Fruit fly (Drosophila melanogaster) whole organism, embryonic: ENCODE data around the gene CG10874.

ENCODE experiments used
- ATbp ChIP-seq: fragments of 200-800 bp; sonication (Bioruptor generic); optimal IDR thresholded peaks from 2 replicates; lab custom pipeline; 2017; ENCODE audit warnings: missing biosample characterization, mild to moderate bottlenecking, missing genetic modification characterization, missing genetic modification reagents
- Ada2b ChIP-seq: fragments of 200-800 bp; sonication (Bioruptor generic); IDR thresholded peaks from 2 replicates; pipeline ENCODE4 v1.3.6; 2022; ENCODE audit warnings: missing biosample characterization, missing genetic modification characterization
- CG10147 ChIP-seq: fragments of 200-800 bp; sonication (Bioruptor generic); optimal IDR thresholded peaks from 2 replicates; lab custom pipeline; 2019; ENCODE audit warnings: missing biosample characterization, mild to moderate bottlenecking, missing genetic modification characterization, moderate library complexity
- CG10462 ChIP-seq: fragments of 200-800 bp; sonication (Bioruptor generic); optimal IDR thresholded peaks from 2 replicates; lab custom pipeline; 2016; ENCODE audit warnings: missing biosample characterization, missing genetic modification characterization
- CG10979 ChIP-seq: fragments of 200-800 bp; sonication (Bioruptor generic); optimal IDR thresholded peaks from 2 replicates; lab custom pipeline; 2018; ENCODE audit warnings: missing biosample characterization, mild to moderate bottlenecking, missing genetic modification characterization, moderate library complexity
- CG11085 ChIP-seq: fragments of 200-800 bp; sonication (Bioruptor generic); IDR thresholded peaks from 2 replicates; pipeline ENCODE4 v1.3.6; 2022; ENCODE audit warnings: missing biosample characterization, missing genetic modification characterization
- CG12155 ChIP-seq: fragments of 200-800 bp; sonication (Bioruptor generic); optimal IDR thresholded peaks from 3 replicates; lab custom pipeline; 2016; ENCODE audit warnings: missing biosample characterization, missing genetic modification characterization
- CG13123 ChIP-seq: fragments of 200-800 bp; sonication (Bioruptor generic); optimal IDR thresholded peaks from 2 replicates; lab custom pipeline; 2016; ENCODE audit warnings: missing biosample characterization, missing genetic modification characterization
- CG14014 ChIP-seq: fragments of 200-800 bp; sonication (Bioruptor generic); IDR thresholded peaks from 2 replicates; pipeline ENCODE4 v1.3.6; 2022; ENCODE audit warnings: missing biosample characterization, missing genetic modification characterization
- CG14050 ChIP-seq: fragments of 200-800 bp; sonication (Bioruptor generic); IDR thresholded peaks from 3 replicates; pipeline ENCODE4 v1.3.6; 2022; ENCODE audit warnings: missing biosample characterization, missing genetic modification characterization
- CG14441 ChIP-seq: fragments of 200-800 bp; sonication (Bioruptor generic); IDR thresholded peaks from 2 replicates; pipeline ENCODE4 v1.3.6; 2022; ENCODE audit warnings: missing biosample characterization, missing genetic modification characterization
- CG16779 ChIP-seq: fragments of 200-800 bp; sonication (Bioruptor generic); IDR thresholded peaks from 2 replicates; pipeline ENCODE4 v1.3.6; 2022; ENCODE audit warnings: missing biosample characterization, missing genetic modification characterization
- CG18262 ChIP-seq: fragments of 200-800 bp; optimal IDR thresholded peaks from 3 replicates; lab custom pipeline; 2019; ENCODE audit warnings: missing biosample characterization, mild to moderate bottlenecking, missing genetic modification characterization, moderate library complexity
- CG18599 ChIP-seq: fragments of 200-800 bp; sonication (Bioruptor generic); optimal IDR thresholded peaks from 3 replicates; lab custom pipeline; 2017; ENCODE audit warnings: missing biosample characterization, missing genetic modification characterization, mild to moderate bottlenecking, moderate library complexity, missing genetic modification reagents
- CG18764 ChIP-seq: fragments of 200-800 bp; sonication (Bioruptor generic); optimal IDR thresholded peaks from 3 replicates; lab custom pipeline; 2016; ENCODE audit warnings: missing biosample characterization, missing genetic modification characterization
- CG2199 ChIP-seq: fragments of 200-800 bp; sonication (Bioruptor generic); IDR thresholded peaks from 3 replicates; pipeline ENCODE4 v1.3.6; 2022; ENCODE audit warnings: missing biosample characterization, missing genetic modification characterization
- CG2712 ChIP-seq: fragments of 200-800 bp; optimal IDR thresholded peaks from 3 replicates; lab custom pipeline; 2019; ENCODE audit warnings: missing biosample characterization, mild to moderate bottlenecking, missing genetic modification characterization, moderate library complexity
- CG2889 ChIP-seq: fragments of 200-800 bp; sonication (Bioruptor generic); IDR thresholded peaks from 3 replicates; pipeline ENCODE4 v1.3.6; 2022; ENCODE audit warnings: missing biosample characterization, missing genetic modification characterization
- CG34224 ChIP-seq: fragments of 200-800 bp; sonication (Bioruptor generic); IDR thresholded peaks from 3 replicates; pipeline ENCODE4 v1.3.6; 2022; ENCODE audit warnings: missing biosample characterization, missing genetic modification characterization; ENCODE audit not compliant: partially characterized antibody
- CG34376 ChIP-seq: fragments of 200-800 bp; sonication (Bioruptor generic); optimal IDR thresholded peaks from 2 replicates; lab custom pipeline; 2018; ENCODE audit warnings: missing biosample characterization, mild to moderate bottlenecking, missing genetic modification characterization
- CG3838 ChIP-seq: fragments of 200-800 bp; sonication (Bioruptor generic); optimal IDR thresholded peaks from 3 replicates; lab custom pipeline; 2016; ENCODE audit warnings: missing biosample characterization, missing genetic modification characterization
- CG6654 ChIP-seq: fragments of 200-800 bp; sonication (Bioruptor generic); optimal IDR thresholded peaks from 2 replicates; lab custom pipeline; 2017; ENCODE audit warnings: missing biosample characterization, mild to moderate bottlenecking, missing genetic modification characterization
- CG6683 ChIP-seq: fragments of 200-800 bp; sonication (Bioruptor generic); optimal IDR thresholded peaks from 2 replicates; lab custom pipeline; 2017; ENCODE audit warnings: missing biosample characterization, mild to moderate bottlenecking, missing genetic modification characterization, missing genetic modification reagents
- CG6791 ChIP-seq: fragments of 200-800 bp; sonication (Bioruptor generic); IDR thresholded peaks from 3 replicates; pipeline ENCODE4 v1.3.6; 2022; ENCODE audit warnings: missing biosample characterization, missing genetic modification characterization; ENCODE audit not compliant: partially characterized antibody
- CG7357 ChIP-seq: fragments of 200-800 bp; sonication (Bioruptor generic); IDR thresholded peaks from 3 replicates; pipeline ENCODE4 v1.3.6; 2022; ENCODE audit warnings: missing biosample characterization, missing genetic modification characterization
- CG8359 ChIP-seq: fragments of 200-800 bp; sonication (Bioruptor generic); optimal IDR thresholded peaks from 2 replicates; lab custom pipeline; 2017; ENCODE audit warnings: missing biosample characterization, mild to moderate bottlenecking, missing genetic modification characterization, borderline replicate concordance
- Dad ChIP-seq: fragments of 200-800 bp; sonication (Bioruptor generic); optimal IDR thresholded peaks from 3 replicates; lab custom pipeline; 2016; ENCODE audit warnings: missing biosample characterization, missing genetic modification characterization
- Ets97D ChIP-seq: fragments of 200-800 bp; sonication (Bioruptor generic); optimal IDR thresholded peaks from 3 replicates; lab custom pipeline; 2016; ENCODE audit warnings: missing biosample characterization, missing genetic modification characterization
- Hand ChIP-seq: fragments of 200-800 bp; sonication (Bioruptor generic); optimal IDR thresholded peaks from 2 replicates; lab custom pipeline; 2017; ENCODE audit warnings: mild to moderate bottlenecking, missing biosample characterization, missing genetic modification reagents, missing genetic modification characterization
- NC2β ChIP-seq: fragments of 200-800 bp; sonication (Bioruptor generic); optimal IDR thresholded peaks from 2 replicates; lab custom pipeline; 2016; ENCODE audit warnings: missing biosample characterization, missing genetic modification characterization
- NfI ChIP-seq: fragments of 200-800 bp; sonication (Bioruptor generic); optimal IDR thresholded peaks from 3 replicates; lab custom pipeline; 2018; ENCODE audit warnings: missing biosample characterization, mild to moderate bottlenecking, missing genetic modification characterization, moderate library complexity
- Rfx ChIP-seq: fragments of 200-800 bp; sonication (Bioruptor generic); IDR thresholded peaks from 2 replicates; pipeline ENCODE4 v1.3.6; 2022; ENCODE audit warnings: missing biosample characterization, missing genetic modification characterization
- Sin3A ChIP-seq: fragments of >200 bp; optimal IDR thresholded peaks from 2 replicates; lab custom pipeline; 2018
- Trl ChIP-seq, 3 experiments: fragments of >200 bp in 2 of 3; fragments of 200-800 bp in 1 of 3; sonication (Bioruptor generic) in 1 of 3; optimal IDR thresholded peaks; 2 replicates in 1 of 3; 3 replicates in 2 of 3; lab custom pipeline; 2016 to 2017; ENCODE audit warnings: missing biosample characterization in 1 of 3, missing genetic modification characterization in 1 of 3
- ab ChIP-seq: fragments of 200-800 bp; sonication (Bioruptor generic); optimal IDR thresholded peaks from 2 replicates; lab custom pipeline; 2016; ENCODE audit warnings: missing biosample characterization, missing genetic modification characterization
- dysf ChIP-seq: fragments of 200-800 bp; sonication (Bioruptor generic); IDR thresholded peaks from 3 replicates; pipeline ENCODE4 v1.3.6; 2022; ENCODE audit warnings: missing biosample characterization, missing genetic modification characterization
- en ChIP-seq: fragments of 200-800 bp; sonication (Bioruptor generic); optimal IDR thresholded peaks from 2 replicates; lab custom pipeline; 2016; ENCODE audit warnings: missing biosample characterization, missing genetic modification characterization
- esg ChIP-seq: fragments of 200-800 bp; sonication (Bioruptor generic); conservative IDR thresholded peaks from 2 replicates; pipeline ENCODE4 v1.3.6; 2022; ENCODE audit warnings: missing biosample characterization, missing genetic modification characterization
- exex ChIP-seq: fragments of 200-800 bp; sonication (Bioruptor generic); optimal IDR thresholded peaks from 4 replicates; lab custom pipeline; 2018; ENCODE audit warnings: missing biosample characterization, mild to moderate bottlenecking, missing genetic modification characterization, moderate library complexity
- hb ChIP-seq: fragments of 200-800 bp; sonication (Bioruptor generic); IDR thresholded peaks from 3 replicates; pipeline ENCODE4 v1.3.6; 2022; ENCODE audit warnings: missing biosample characterization, missing genetic modification characterization; ENCODE audit not compliant: partially characterized antibody
- insv ChIP-seq, 2 experiments: fragments of 200-800 bp; sonication (Bioruptor generic); optimal IDR thresholded peaks; 3 replicates each; lab custom pipeline; 2016 to 2018; ENCODE audit warnings: missing biosample characterization in 2 of 2, missing genetic modification characterization in 2 of 2
- lab ChIP-seq: fragments of 200-800 bp; sonication (Bioruptor generic); optimal IDR thresholded peaks from 3 replicates; lab custom pipeline; 2017; ENCODE audit warnings: missing biosample characterization, missing genetic modification characterization, mild to moderate bottlenecking, moderate library complexity, missing genetic modification reagents
- luna ChIP-seq: fragments of 200-800 bp; sonication (Bioruptor generic); optimal IDR thresholded peaks from 2 replicates; lab custom pipeline; 2016; ENCODE audit warnings: missing biosample characterization, missing genetic modification characterization
- mirr ChIP-seq: fragments of 200-800 bp; sonication (Bioruptor generic); optimal IDR thresholded peaks from 3 replicates; lab custom pipeline; 2018; ENCODE audit warnings: missing biosample characterization, mild to moderate bottlenecking, missing genetic modification characterization
- mld ChIP-seq: fragments of 200-800 bp; sonication (Bioruptor generic); IDR thresholded peaks from 3 replicates; pipeline ENCODE4 v1.3.6; 2022; ENCODE audit warnings: missing biosample characterization, missing genetic modification characterization; ENCODE audit not compliant: partially characterized antibody
- sug ChIP-seq: fragments of 200-800 bp; optimal IDR thresholded peaks from 2 replicates; lab custom pipeline; 2019; ENCODE audit warnings: missing biosample characterization, mild to moderate bottlenecking, missing genetic modification characterization, moderate library complexity
- tgo ChIP-seq: fragments of 200-800 bp; sonication (Bioruptor generic); IDR thresholded peaks from 3 replicates; pipeline ENCODE4 v1.3.6; 2022; ENCODE audit warnings: missing biosample characterization, missing genetic modification characterization
- tio ChIP-seq: fragments of 200-800 bp; sonication (Bioruptor generic); optimal IDR thresholded peaks from 2 replicates; lab custom pipeline; 2017; ENCODE audit warnings: missing biosample characterization, missing genetic modification characterization, inconsistent platforms
- unc-4 ChIP-seq: fragments of 200-800 bp; sonication (Bioruptor generic); IDR thresholded peaks from 2 replicates; pipeline ENCODE4 v1.3.6; 2022; ENCODE audit warnings: missing biosample characterization, missing genetic modification characterization; ENCODE audit not compliant: partially characterized antibody
- zf30C ChIP-seq: fragments of 200-800 bp; sonication (Bioruptor generic); optimal IDR thresholded peaks from 3 replicates; lab custom pipeline; 2018; ENCODE audit warnings: missing biosample characterization, mild to moderate bottlenecking, missing genetic modification characterization

CG10874 gene

dm6 chr2L:2180120-2180539 lies 12.1 kb downstream of the CG10874 start (continued):
- TF ChIP-seq luna (GFP tag; lab: Kevin White, UChicago) (no peak), exex (tag; lab: Kevin White, UChicago) (peak; percentile 52), CG7357 (GFP tag; lab: Robert Waterston, UW) (peak; percentile 72; the same call in 2 of the 3 replicates), mld (no peak), NfI (peak; percentile 79), unc-4 (GFP tag; lab: Robert Waterston, UW) (no peak), CG14050 (GFP tag; lab: Robert Waterston, UW) (peak; percentile 80), CG34224 (GFP tag; lab: Robert Waterston, UW) (no peak), Ada2b (GFP tag; lab: Robert Waterston, UW) (peak; percentile 91), CG6683 (GFP tag; lab: Kevin White, UChicago) (peak; percentile 60), Ets97D (GFP tag; lab: Kevin White, UChicago) (peak; percentile 62), CG10979 (tag; lab: Kevin White, UChicago) (peak; percentile 96), esg (GFP tag; lab: Robert Waterston, UW) (peak; percentile 89), tio (GFP tag; lab: Kevin White, UChicago) (peak; percentile 63), dysf (GFP tag; lab: Robert Waterston, UW) (peak; percentile 91), CG12155 (GFP tag; lab: Kevin White, UChicago) (peak; percentile 67), mirr (no peak), ATbp (GFP tag; lab: Kevin White, UChicago) (peak; percentile 95), CG3838 (peak; percentile 73), CG13123 (GFP tag; lab: Kevin White, UChicago) (peak; percentile 75), CG6791 (GFP tag; lab: Robert Waterston, UW) (no peak), NC2β (GFP tag; lab: Kevin White, UChicago) (peak; percentile 79), sug (peak; percentile 3), lab (GFP tag; lab: Kevin White, UChicago) (peak; percentile 92), Dad (peak; percentile 85), CG14014 (GFP tag; lab: Robert Waterston, UW) (peak; percentile 87), CG18764 (GFP tag; lab: Kevin White, UChicago) (peak; percentile 77), CG18599 (GFP tag; lab: Kevin White, UChicago) (peak; percentile 89), Sin3A (lab: Kevin White, UChicago) (no peak), Rfx (GFP tag; lab: Robert Waterston, UW) (peak; percentile 88), CG6654 (peak; percentile 82), CG16779 (GFP tag; lab: Robert Waterston, UW) (peak; percentile 73; the same call in 1 of the 2 replicates), Hand (GFP tag; lab: Kevin White, UChicago) (peak; percentile 67), CG14441 (GFP tag; lab: Robert Waterston, UW) (peak; percentile 85), CG2889 (GFP tag; lab: Robert Waterston, UW) (peak; percentile 72; the same call in 2 of the 3 replicates), CG34376 (GFP tag; lab: Kevin White, UChicago) (no peak), insv (GFP tag; optimal IDR thresholded peaks at IDR 0.05; lab: Kevin White, UChicago) (no peak), en (GFP tag; lab: Kevin White, UChicago) (peak; percentile 66), Trl (optimal IDR thresholded peaks at IDR 0.05; lab: Kevin White, UChicago) (no peak), Trl (GFP tag; optimal IDR thresholded peaks at IDR 0.05; lab: Kevin White, UChicago) (peak; percentile 75), CG18262 (peak; percentile 93), tgo (GFP tag; lab: Robert Waterston, UW) (peak; percentile 90), CG8359 (GFP tag; lab: Kevin White, UChicago) (peak; percentile 76), ab (GFP tag; lab: Kevin White, UChicago) (peak; percentile 2), CG2199 (GFP tag; lab: Robert Waterston, UW) (peak; percentile 80; the same call in 2 of the 3 replicates), CG10147 (GFP tag; lab: Kevin White, UChicago) (peak; percentile 72), hb (no peak), CG2712 (tag; lab: Kevin White, UChicago) (peak; percentile 96), zf30C (peak; percentile 76), CG10462 (peak; percentile 54), CG11085 (peak; percentile 63; the same call in 1 of the 2 replicates)
